Fruit fly (Drosophila melanogaster): ENCODE results near the gene Drak.
A peak's percentile ranks its signal among the peaks of the same experiment; 100 is the strongest.

Gene Drak

DNA sequence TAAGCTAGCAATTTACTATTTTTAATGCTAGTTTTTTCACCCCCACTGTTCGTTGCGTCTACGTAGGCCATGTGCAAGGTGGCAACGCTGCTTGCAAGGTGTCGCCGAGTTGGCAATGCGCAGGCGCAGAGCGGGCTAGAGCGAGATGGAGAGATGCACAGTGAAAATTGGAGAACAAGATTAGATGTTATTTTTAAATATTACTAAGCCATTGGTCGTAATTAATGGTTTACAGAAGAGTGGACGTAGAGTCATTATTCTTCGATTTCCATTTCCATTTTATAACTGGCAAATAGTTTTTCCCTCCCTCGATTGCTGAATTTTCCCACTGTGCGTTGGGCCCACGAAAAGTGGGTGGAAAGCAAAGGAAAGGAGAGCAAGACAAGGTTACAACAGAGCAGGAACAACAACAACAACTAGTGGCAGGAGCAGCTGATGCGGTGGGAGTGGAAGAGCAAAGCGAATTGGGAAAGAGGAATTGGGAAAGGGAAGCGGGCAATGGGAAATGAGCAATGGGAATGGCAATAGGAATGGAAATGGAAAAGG, 40.0 kb upstream of the Drak start (continued):
- peak; percentile 65 for TF ChIP-seq eyg (GFP tag; optimal IDR thresholded peaks at IDR 0.05)
- peak; percentile 62 for TF ChIP-seq disco-r (GFP tag; optimal IDR thresholded peaks at IDR 0.05)
- TF ChIP-seq Poxn (GFP tag; IDR thresholded peaks at IDR 0.05) = no peak
- peak; percentile 79 for TF ChIP-seq CG6272 (GFP tag; IDR thresholded peaks at IDR 0.05)
- TF ChIP-seq Sry-β (GFP tag; optimal IDR thresholded peaks at IDR 0.05) = no peak
- no peak for TF ChIP-seq HmgD (GFP tag; optimal IDR thresholded peaks at IDR 0.05)
- peak; percentile 74 for TF ChIP-seq CG30403 (GFP tag; optimal IDR thresholded peaks at IDR 0.05)
- TF ChIP-seq CG1602 (GFP tag; optimal IDR thresholded peaks at IDR 0.05) = peak; percentile 46
- peak; percentile 59 for TF ChIP-seq HLH54F (GFP tag; optimal IDR thresholded peaks at IDR 0.05)
- peak; percentile 77 for TF ChIP-seq CG11696 (GFP tag; IDR thresholded peaks at IDR 0.05)
- TF ChIP-seq eve (GFP tag; optimal IDR thresholded peaks at IDR 0.05) = no peak
- peak; percentile 57 for TF ChIP-seq Ets97D (GFP tag; optimal IDR thresholded peaks at IDR 0.05)
- peak; percentile 40 for TF ChIP-seq Hr3 (GFP tag; optimal IDR thresholded peaks at IDR 0.05)
- TF ChIP-seq slbo (GFP tag; IDR thresholded peaks at IDR 0.05) = peak; percentile 81
- TF ChIP-seq Oli (tag; optimal IDR thresholded peaks at IDR 0.05) = peak; percentile 60
- peak; percentile 61 for TF ChIP-seq wek (GFP tag; optimal IDR thresholded peaks at IDR 0.05)
- peak; percentile 82 for TF ChIP-seq tgo (GFP tag; IDR thresholded peaks at IDR 0.05)
- peak; percentile 88 for TF ChIP-seq lab (GFP tag; optimal IDR thresholded peaks at IDR 0.05)
- peak; percentile 65 for TF ChIP-seq trem (tag; optimal IDR thresholded peaks at IDR 0.05)
- TF ChIP-seq amos (GFP tag; IDR thresholded peaks at IDR 0.05; ENCODE audit: partially characterized antibody) = no peak
- TF ChIP-seq phol (tag; optimal IDR thresholded peaks at IDR 0.05) = peak; percentile 59
- TF ChIP-seq CG31441 (GFP tag; IDR thresholded peaks at IDR 0.05) = peak; percentile 60; the same call in 1 of the 2 replicates
- peak; percentile 70 for TF ChIP-seq Blimp-1 (GFP tag; optimal IDR thresholded peaks at IDR 0.05)
- peak; percentile 57; the same call in 1 of the 3 replicates for TF ChIP-seq CG11560 (tag; IDR thresholded peaks at IDR 0.05)
- TF ChIP-seq CG7963 (GFP tag; IDR thresholded peaks at IDR 0.05; ENCODE audit: partially characterized antibody) = no peak
- TF ChIP-seq repo (GFP tag; optimal IDR thresholded peaks at IDR 0.05) = peak; percentile 30
- TF ChIP-seq H15 (GFP tag; IDR thresholded peaks at IDR 0.05) = peak; percentile 86
- TF ChIP-seq GATAe (GFP tag; conservative IDR thresholded peaks at IDR 0.05) = no peak
- peak; percentile 84 for TF ChIP-seq CG17328 (GFP tag; IDR thresholded peaks at IDR 0.05)
- no peak for TF ChIP-seq Dref (GFP tag; IDR thresholded peaks at IDR 0.05)
- TF ChIP-seq CG13424 (tag; optimal IDR thresholded peaks at IDR 0.05) = peak; percentile 69
- peak; percentile 67 for TF ChIP-seq fd96Cb (tag; optimal IDR thresholded peaks at IDR 0.05)
- TF ChIP-seq CG2202 (tag; optimal IDR thresholded peaks at IDR 0.05) = peak; percentile 63
- TF ChIP-seq sima (GFP tag; optimal IDR thresholded peaks at IDR 0.05) = peak; percentile 43
- TF ChIP-seq dati (GFP tag; IDR thresholded peaks at IDR 0.05) = peak; percentile 64; the same call in 1 of the 2 replicates
- TF ChIP-seq Dbx (GFP tag; IDR thresholded peaks at IDR 0.05) = peak; percentile 88
- peak; percentile 62 for TF ChIP-seq CG10267 (tag; optimal IDR thresholded peaks at IDR 0.05)
- TF ChIP-seq CG8089 (GFP tag; optimal IDR thresholded peaks at IDR 0.05) = peak; percentile 50
- no peak for TF ChIP-seq CG8478 (optimal IDR thresholded peaks at IDR 0.05)
- TF ChIP-seq CG7372 (GFP tag; IDR thresholded peaks at IDR 0.05) = peak; percentile 70
- peak; percentile 36; the same call in 1 of the 2 replicates for TF ChIP-seq aop (GFP tag; IDR thresholded peaks at IDR 0.05)
- TF ChIP-seq CG42726 (GFP tag; IDR thresholded peaks at IDR 0.05; ENCODE audit: partially characterized antibody) = no peak
- no peak for TF ChIP-seq Tbp (GFP tag; optimal IDR thresholded peaks at IDR 0.05)
- TF ChIP-seq bsh (GFP tag; optimal IDR thresholded peaks at IDR 0.05) = peak; percentile 68 to 76
- TF ChIP-seq CG32772 (GFP tag; IDR thresholded peaks at IDR 0.05) = peak; percentile 83
- 0 out of 4 replicates have a peak, but pooled peaks have one; percentile 41 for TF ChIP-seq Dll (GFP tag; IDR thresholded peaks at IDR 0.05; ENCODE audit: partially characterized antibody)
- no peak for TF ChIP-seq Fer2 (tag; optimal IDR thresholded peaks at IDR 0.05)
- TF ChIP-seq ato (GFP tag; IDR thresholded peaks at IDR 0.05; ENCODE audit: partially characterized antibody) = no peak
- no peak for TF ChIP-seq hkb (optimal IDR thresholded peaks at IDR 0.05)
- peak; percentile 89 for TF ChIP-seq hkb (GFP tag; IDR thresholded peaks at IDR 0.05)
- TF ChIP-seq ERR (GFP tag; optimal IDR thresholded peaks at IDR 0.05) = peak; percentile 55

Data from whole organism, embryonic.